Fruit fly (Drosophila melanogaster) whole organism, embryonic: Measurements from ENCODE around the gene Hrb98DE.
A peak's percentile ranks its signal among the peaks of the same experiment; 100 is the strongest.

Experiments
- Atf3 ChIP-seq: fragments of 200-800 bp; sonication (Bioruptor generic); optimal IDR thresholded peaks from 3 replicates; lab custom pipeline; 2016; ENCODE audit warnings: missing biosample characterization, missing genetic modification characterization
- B-H2 ChIP-seq: fragments of 200-800 bp; sonication (Bioruptor generic); optimal IDR thresholded peaks from 2 replicates; lab custom pipeline; 2018; ENCODE audit warnings: missing biosample characterization, mild to moderate bottlenecking, missing genetic modification characterization
- CG10267 ChIP-seq: fragments of 200-800 bp; sonication (Bioruptor generic); optimal IDR thresholded peaks from 2 replicates; lab custom pipeline; 2018; ENCODE audit warnings: missing biosample characterization, mild to moderate bottlenecking, missing genetic modification characterization, moderate library complexity
- CG10274 ChIP-seq: fragments of 200-800 bp; sonication (Bioruptor generic); optimal IDR thresholded peaks from 3 replicates; lab custom pipeline; 2017; ENCODE audit warnings: missing biosample characterization, mild to moderate bottlenecking, missing genetic modification characterization
- CG11504 ChIP-seq: fragments of 200-800 bp; sonication (Bioruptor generic); optimal IDR thresholded peaks from 3 replicates; lab custom pipeline; 2019; ENCODE audit warnings: missing biosample characterization, mild to moderate bottlenecking, missing genetic modification characterization, moderate library complexity
- CG15696 ChIP-seq: fragments of 200-800 bp; sonication (Bioruptor generic); optimal IDR thresholded peaks from 2 replicates; lab custom pipeline; 2019; ENCODE audit warnings: missing biosample characterization, mild to moderate bottlenecking, missing genetic modification characterization, moderate library complexity
- CG16815 ChIP-seq: fragments of 200-800 bp; sonication (Bioruptor generic); optimal IDR thresholded peaks from 3 replicates; lab custom pipeline; 2017; ENCODE audit warnings: missing biosample characterization, mild to moderate bottlenecking, missing genetic modification characterization
- CG17829 ChIP-seq: fragments of 200-800 bp; optimal IDR thresholded peaks from 2 replicates; lab custom pipeline; 2019; ENCODE audit warnings: missing biosample characterization, mild to moderate bottlenecking, missing genetic modification characterization, moderate library complexity
- CG30403 ChIP-seq: fragments of 200-800 bp; sonication (Bioruptor generic); optimal IDR thresholded peaks from 3 replicates; lab custom pipeline; 2016; ENCODE audit warnings: missing biosample characterization, missing genetic modification characterization
- CG31224 ChIP-seq: fragments of 200-800 bp; sonication (Bioruptor generic); IDR thresholded peaks from 2 replicates; pipeline ENCODE4 v1.3.6; 2022; ENCODE audit warnings: missing biosample characterization, missing genetic modification characterization
- CG33213 ChIP-seq: fragments of 200-800 bp; sonication (Bioruptor generic); optimal IDR thresholded peaks from 3 replicates; lab custom pipeline; 2016; ENCODE audit warnings: missing biosample characterization, missing genetic modification characterization
- CG3847 ChIP-seq: fragments of 200-800 bp; sonication (Bioruptor generic); IDR thresholded peaks from 2 replicates; pipeline ENCODE4 v1.3.6; 2022; ENCODE audit warnings: missing biosample characterization, missing genetic modification characterization
- CG4360 ChIP-seq: fragments of 200-800 bp; sonication (Bioruptor generic); IDR thresholded peaks from 2 replicates; pipeline ENCODE4 v1.3.6; 2022; ENCODE audit warnings: missing biosample characterization, missing genetic modification characterization
- D ChIP-seq, 2 experiments: fragments of 200-800 bp in 1 of 2; fragments of >200 bp in 1 of 2; sonication (Bioruptor generic) in 1 of 2; optimal IDR thresholded peaks; 2 replicates in 1 of 2; 3 replicates in 1 of 2; lab custom pipeline; 2017; ENCODE audit warnings: mild to moderate bottlenecking in 1 of 2, missing biosample characterization in 1 of 2, missing genetic modification characterization in 1 of 2, missing genetic modification reagents in 1 of 2
- D19B ChIP-seq: fragments of 200-800 bp; sonication (Bioruptor generic); optimal IDR thresholded peaks from 2 replicates; lab custom pipeline; 2017; ENCODE audit warnings: missing biosample characterization, mild to moderate bottlenecking, missing genetic modification characterization
- Dek ChIP-seq: fragments of 200-800 bp; sonication (Bioruptor generic); optimal IDR thresholded peaks from 3 replicates; lab custom pipeline; 2019; ENCODE audit warnings: missing biosample characterization, mild to moderate bottlenecking, missing genetic modification characterization, moderate library complexity
- Dfd ChIP-seq, 2 experiments: fragments of >200 bp; optimal IDR thresholded peaks; 2 replicates each; lab custom pipeline; 2017; ENCODE audit warnings: missing biosample characterization in 2 of 2, missing genetic modification characterization in 2 of 2
- Dip2 ChIP-seq: fragments of 200-800 bp; sonication (Bioruptor generic); IDR thresholded peaks from 2 replicates; pipeline ENCODE4 v1.3.6; 2022; ENCODE audit warnings: missing biosample characterization, missing genetic modification characterization
- ERR ChIP-seq: fragments of 200-800 bp; sonication (Bioruptor generic); optimal IDR thresholded peaks from 2 replicates; lab custom pipeline; 2016; ENCODE audit warnings: missing biosample characterization, missing genetic modification characterization
- Ets97D ChIP-seq: fragments of 200-800 bp; sonication (Bioruptor generic); optimal IDR thresholded peaks from 3 replicates; lab custom pipeline; 2016; ENCODE audit warnings: missing biosample characterization, missing genetic modification characterization
- Fer1 ChIP-seq: fragments of 200-800 bp; sonication (Bioruptor generic); optimal IDR thresholded peaks from 2 replicates; lab custom pipeline; 2017; ENCODE audit warnings: missing biosample characterization, mild to moderate bottlenecking, missing genetic modification characterization
- Fer2 ChIP-seq: fragments of 200-800 bp; sonication (Bioruptor generic); optimal IDR thresholded peaks from 2 replicates; lab custom pipeline; 2018; ENCODE audit warnings: missing biosample characterization, mild to moderate bottlenecking, missing genetic modification characterization, moderate library complexity
- Gug ChIP-seq: fragments of 200-800 bp; sonication (Bioruptor generic); IDR thresholded peaks from 4 replicates; pipeline ENCODE4 v1.3.6; 2022; ENCODE audit warnings: missing biosample characterization, missing genetic modification characterization
- Hr51 ChIP-seq, 2 experiments: fragments of 200-800 bp; sonication (Bioruptor generic); optimal IDR thresholded peaks; 2 replicates in 1 of 2; 3 replicates in 1 of 2; lab custom pipeline; 2016 to 2018; ENCODE audit warnings: missing biosample characterization in 2 of 2, missing genetic modification characterization in 2 of 2, mild to moderate bottlenecking in 1 of 2, moderate library complexity in 1 of 2
- Kr ChIP-seq: fragments of 200-800 bp; sonication (Bioruptor generic); optimal IDR thresholded peaks from 2 replicates; lab custom pipeline; 2017; ENCODE audit warnings: missing biosample characterization, mild to moderate bottlenecking, missing genetic modification characterization
- Lim3 ChIP-seq: fragments of 200-800 bp; sonication (Bioruptor generic); IDR thresholded peaks from 2 replicates; pipeline ENCODE4 v1.3.6; 2022; ENCODE audit warnings: missing biosample characterization, missing genetic modification characterization
- NC2α ChIP-seq: fragments of 200-800 bp; sonication (Bioruptor generic); optimal IDR thresholded peaks from 2 replicates; lab custom pipeline; 2016; ENCODE audit warnings: missing biosample characterization, missing genetic modification characterization
- Nf-YB ChIP-seq: fragments of 200-800 bp; sonication (Bioruptor generic); optimal IDR thresholded peaks from 3 replicates; lab custom pipeline; 2019; ENCODE audit warnings: missing biosample characterization, mild to moderate bottlenecking, missing genetic modification characterization, moderate library complexity
- Ravus ChIP-seq: fragments of 200-800 bp; sonication (Bioruptor generic); IDR thresholded peaks from 2 replicates; pipeline ENCODE4 v1.3.6; 2022; ENCODE audit warnings: missing biosample characterization, missing genetic modification characterization
- Spps ChIP-seq: fragments of 200-800 bp; sonication (Bioruptor generic); optimal IDR thresholded peaks from 2 replicates; lab custom pipeline; 2018; ENCODE audit warnings: missing biosample characterization, mild to moderate bottlenecking, missing genetic modification characterization
- Sry-δ ChIP-seq: fragments of 200-800 bp; sonication (Bioruptor generic); optimal IDR thresholded peaks from 2 replicates; lab custom pipeline; 2016; ENCODE audit warnings: missing biosample characterization, missing genetic modification characterization
- Stat92E ChIP-seq, 3 experiments: fragments of >200 bp in 2 of 3; fragments of 200-800 bp in 1 of 3; sonication (Bioruptor generic) in 1 of 3; optimal IDR thresholded peaks; 2 replicates each; lab custom pipeline; 2017 to 2019; ENCODE audit warnings: missing biosample characterization in 3 of 3, missing genetic modification characterization in 3 of 3, mild to moderate bottlenecking in 1 of 3, moderate library complexity in 1 of 3
- bab2 ChIP-seq: fragments of 200-800 bp; sonication (Bioruptor generic); optimal IDR thresholded peaks from 2 replicates; lab custom pipeline; 2016; ENCODE audit warnings: missing biosample characterization, missing genetic modification characterization
- bigmax ChIP-seq: fragments of 200-800 bp; sonication (Bioruptor generic); optimal IDR thresholded peaks from 2 replicates; lab custom pipeline; 2018; ENCODE audit warnings: missing biosample characterization, mild to moderate bottlenecking, missing genetic modification characterization
- chm ChIP-seq: fragments of 200-800 bp; sonication (Bioruptor generic); IDR thresholded peaks from 2 replicates; pipeline ENCODE4 v1.3.6; 2022; ENCODE audit warnings: missing biosample characterization, missing genetic modification characterization
- ci ChIP-seq: fragments of 200-800 bp; sonication (Bioruptor generic); IDR thresholded peaks from 3 replicates; pipeline ENCODE4 v1.3.6; 2022; ENCODE audit warnings: missing biosample characterization, missing genetic modification characterization
- croc ChIP-seq: fragments of 200-800 bp; sonication (Bioruptor generic); conservative IDR thresholded peaks from 3 replicates; pipeline ENCODE4 v1.3.6; 2022; ENCODE audit warnings: missing biosample characterization, missing genetic modification characterization
- dmrt99B ChIP-seq: fragments of 200-800 bp; sonication (Bioruptor generic); optimal IDR thresholded peaks from 2 replicates; lab custom pipeline; 2018; ENCODE audit warnings: missing biosample characterization, mild to moderate bottlenecking, missing genetic modification characterization, moderate library complexity
- gcm ChIP-seq: fragments of 200-800 bp; sonication (Bioruptor generic); optimal IDR thresholded peaks from 2 replicates; lab custom pipeline; 2019; ENCODE audit warnings: missing biosample characterization, mild to moderate bottlenecking, missing genetic modification characterization, moderate library complexity
- ham ChIP-seq: fragments of 200-800 bp; sonication (Bioruptor generic); IDR thresholded peaks from 2 replicates; pipeline ENCODE4 v1.3.6; 2022; ENCODE audit warnings: missing biosample characterization, missing genetic modification characterization
- ind ChIP-seq: fragments of 200-800 bp; sonication (Bioruptor generic); optimal IDR thresholded peaks from 3 replicates; lab custom pipeline; 2016; ENCODE audit warnings: missing biosample characterization, missing genetic modification characterization
- luna ChIP-seq: fragments of 200-800 bp; sonication (Bioruptor generic); optimal IDR thresholded peaks from 2 replicates; lab custom pipeline; 2016; ENCODE audit warnings: missing biosample characterization, missing genetic modification characterization
- mld ChIP-seq: fragments of 200-800 bp; sonication (Bioruptor generic); IDR thresholded peaks from 3 replicates; pipeline ENCODE4 v1.3.6; 2022; ENCODE audit warnings: missing biosample characterization, missing genetic modification characterization; ENCODE audit not compliant: partially characterized antibody
- ranshi ChIP-seq: fragments of 200-800 bp; sonication (Bioruptor generic); IDR thresholded peaks from 2 replicates; pipeline ENCODE4 v1.3.6; 2022; ENCODE audit warnings: missing biosample characterization, missing genetic modification characterization
- shn ChIP-seq: fragments of 200-800 bp; sonication (Bioruptor generic); optimal IDR thresholded peaks from 3 replicates; lab custom pipeline; 2016; ENCODE audit warnings: missing biosample characterization, missing genetic modification characterization
- sim ChIP-seq: fragments of 200-800 bp; sonication (Bioruptor generic); IDR thresholded peaks from 2 replicates; pipeline ENCODE4 v1.3.6; 2022; ENCODE audit warnings: missing biosample characterization, missing genetic modification characterization
- twi ChIP-seq: fragments of 200-800 bp; optimal IDR thresholded peaks from 2 replicates; lab custom pipeline; 2019; ENCODE audit warnings: missing biosample characterization, mild to moderate bottlenecking, missing genetic modification characterization, moderate library complexity
- wdn ChIP-seq: fragments of 200-800 bp; sonication (Bioruptor generic); IDR thresholded peaks from 2 replicates; pipeline ENCODE4 v1.3.6; 2022; ENCODE audit warnings: missing biosample characterization, missing genetic modification characterization
- zen ChIP-seq: fragments of 200-800 bp; sonication (Bioruptor generic); optimal IDR thresholded peaks from 3 replicates; lab custom pipeline; 2018; ENCODE audit warnings: missing biosample characterization, mild to moderate bottlenecking, missing genetic modification characterization, moderate library complexity
- zfh1 ChIP-seq: fragments of 200-800 bp; sonication (Bioruptor generic); IDR thresholded peaks from 3 replicates; pipeline ENCODE4 v1.3.6; 2022; ENCODE audit warnings: missing biosample characterization, missing genetic modification characterization
- zfh2 ChIP-seq: fragments of 200-800 bp; sonication (Bioruptor generic); optimal IDR thresholded peaks from 2 replicates; lab custom pipeline; 2016; ENCODE audit warnings: missing biosample characterization, missing genetic modification characterization

Hrb98DE gene

dm6 chr3R:28590462-28590861 is 9.2 kb upstream of the Hrb98DE start (continued):
- no peak for TF ChIP-seq bigmax (GFP tag; lab: Kevin White, UChicago)
- no peak for TF ChIP-seq Stat92E (GFP tag; optimal IDR thresholded peaks at IDR 0.05; lab: Kevin White, UChicago)
- TF ChIP-seq Atf3 (GFP tag; lab: Kevin White, UChicago) = no peak
- TF ChIP-seq CG30403 (GFP tag; lab: Kevin White, UChicago) = no peak
- TF ChIP-seq NC2α (GFP tag; lab: Kevin White, UChicago) = no peak
- TF ChIP-seq ranshi (GFP tag; lab: Robert Waterston, UW) = peak; percentile 5; the same call in 1 of the 2 replicates
- peak; percentile 44 for TF ChIP-seq Nf-YB (GFP tag; lab: Kevin White, UChicago)
- peak; percentile 40 for TF ChIP-seq CG11504 (tag; lab: Kevin White, UChicago)
- no peak for TF ChIP-seq CG10274 (GFP tag; lab: Kevin White, UChicago)
- peak; percentile 74 for TF ChIP-seq ci (GFP tag; lab: Robert Waterston, UW)
- TF ChIP-seq CG15696 (tag; lab: Kevin White, UChicago) = no peak
- TF ChIP-seq CG17829 (tag; lab: Kevin White, UChicago) = peak; percentile 4
- TF ChIP-seq ham (GFP tag; lab: Robert Waterston, UW) = no peak
- TF ChIP-seq CG4360 (GFP tag; lab: Robert Waterston, UW) = peak; percentile 47
- TF ChIP-seq Lim3 = peak; percentile 53; the same call in 1 of the 2 replicates
- TF ChIP-seq CG3847 (GFP tag; lab: Robert Waterston, UW) = no peak
- no peak for TF ChIP-seq ind
- no peak for TF ChIP-seq mld (GFP tag; lab: Robert Waterston, UW)
- TF ChIP-seq chm (GFP tag; lab: Robert Waterston, UW) = no peak
- no peak for TF ChIP-seq CG16815
- TF ChIP-seq CG10267 (tag; lab: Kevin White, UChicago) = no peak
- TF ChIP-seq gcm (GFP tag; lab: Kevin White, UChicago) = peak; percentile 19
- no peak for TF ChIP-seq B-H2 (GFP tag; lab: Kevin White, UChicago)
- TF ChIP-seq croc (GFP tag; lab: Robert Waterston, UW) = no peak; the same call in 2 of the 3 replicates
- TF ChIP-seq Gug (GFP tag; lab: Robert Waterston, UW) = no peak
- no peak for TF ChIP-seq Kr (GFP tag; lab: Kevin White, UChicago)
- 0 out of 2 replicates have a peak, but pooled peaks have one; percentile 13 for TF ChIP-seq wdn (GFP tag; lab: Robert Waterston, UW)
- TF ChIP-seq Hr51 (GFP tag; optimal IDR thresholded peaks at IDR 0.05; lab: Kevin White, UChicago) = no peak
- TF ChIP-seq Dfd (GFP tag; optimal IDR thresholded peaks at IDR 0.05; lab: Kevin White, UChicago) = no peak
- no peak for TF ChIP-seq Fer2 (tag; lab: Kevin White, UChicago)
- TF ChIP-seq CG31224 (GFP tag; lab: Robert Waterston, UW) = peak; percentile 20; the same call in 1 of the 2 replicates
- TF ChIP-seq Spps (tag; lab: Kevin White, UChicago) = no peak
- TF ChIP-seq D (optimal IDR thresholded peaks at IDR 0.05; lab: Kevin White, UChicago) = no peak
- TF ChIP-seq D (GFP tag; optimal IDR thresholded peaks at IDR 0.05; lab: Kevin White, UChicago) = peak; percentile 38
- TF ChIP-seq zfh1 (GFP tag; lab: Robert Waterston, UW) = peak; percentile 46; the same call in 2 of the 3 replicates
- TF ChIP-seq sim = peak; percentile 33; the same call in 1 of the 2 replicates
- no peak for TF ChIP-seq luna (GFP tag; lab: Kevin White, UChicago)
- TF ChIP-seq Dek (tag; lab: Kevin White, UChicago) = no peak
- no peak for TF ChIP-seq zfh2
- TF ChIP-seq ERR (GFP tag; lab: Kevin White, UChicago) = no peak
- no peak for TF ChIP-seq D19B
- no peak for TF ChIP-seq Dip2 (GFP tag; lab: Robert Waterston, UW)
- TF ChIP-seq shn = no peak
- TF ChIP-seq Sry-δ (GFP tag; lab: Kevin White, UChicago) = no peak
- no peak for TF ChIP-seq Ets97D (GFP tag; lab: Kevin White, UChicago)
- TF ChIP-seq zen = no peak
- peak; percentile 22 for TF ChIP-seq twi (tag; lab: Kevin White, UChicago)
- peak; percentile 4 for TF ChIP-seq Fer1
- peak; percentile 53 for TF ChIP-seq dmrt99B
- TF ChIP-seq CG33213 (GFP tag; lab: Kevin White, UChicago) = peak; percentile 45
- TF ChIP-seq Ravus (GFP tag; lab: Robert Waterston, UW) = no peak
- peak; percentile 27 for TF ChIP-seq bab2
